Fruit fly (Drosophila melanogaster) whole organism, adult: Measurements from ENCODE around the gene hid.

Experiments used
- CG11617 ChIP-seq: fragments of 200-800 bp; sonication (Bioruptor generic); optimal IDR thresholded peaks from 2 replicates; lab custom pipeline; 2017; ENCODE audit warnings: mild to moderate bottlenecking, missing biosample characterization, missing genetic modification reagents, missing genetic modification characterization
- CG12768 ChIP-seq: fragments of 200-800 bp; sonication (Bioruptor generic); optimal IDR thresholded peaks from 2 replicates; lab custom pipeline; 2017; ENCODE audit warnings: missing biosample characterization, missing genetic modification characterization, mild to moderate bottlenecking, moderate library complexity, missing genetic modification reagents
- CG14711 ChIP-seq: fragments of 200-800 bp; sonication (Bioruptor generic); optimal IDR thresholded peaks from 2 replicates; lab custom pipeline; 2018; ENCODE audit warnings: missing biosample characterization, mild to moderate bottlenecking, missing genetic modification characterization, moderate library complexity
- CG1620 ChIP-seq: fragments of 200-800 bp; sonication (Bioruptor generic); optimal IDR thresholded peaks from 2 replicates; lab custom pipeline; 2016; ENCODE audit warnings: missing biosample characterization, missing genetic modification characterization
- CG33017 ChIP-seq: fragments of 200-800 bp; sonication (Bioruptor generic); optimal IDR thresholded peaks from 2 replicates; lab custom pipeline; 2018; ENCODE audit warnings: missing biosample characterization, mild to moderate bottlenecking, missing genetic modification characterization, moderate library complexity
- CG5204 ChIP-seq: fragments of 200-800 bp; sonication (Bioruptor generic); optimal IDR thresholded peaks from 2 replicates; lab custom pipeline; 2016; ENCODE audit warnings: missing biosample characterization, missing genetic modification characterization
- CG7045 ChIP-seq: fragments of 200-800 bp; sonication (Bioruptor generic); optimal IDR thresholded peaks from 2 replicates; lab custom pipeline; 2017; ENCODE audit warnings: missing biosample characterization, mild to moderate bottlenecking, missing genetic modification characterization
- CG7101 ChIP-seq: fragments of 200-800 bp; sonication (Bioruptor generic); optimal IDR thresholded peaks from 2 replicates; lab custom pipeline; 2018; ENCODE audit warnings: missing biosample characterization, mild to moderate bottlenecking, missing genetic modification characterization, moderate library complexity
- Clk ChIP-seq: fragments of 200-800 bp; sonication (Bioruptor generic); optimal IDR thresholded peaks from 2 replicates; lab custom pipeline; 2017; ENCODE audit warnings: missing biosample characterization, missing genetic modification characterization
- Crg-1 ChIP-seq: fragments of 200-800 bp; sonication (Bioruptor generic); optimal IDR thresholded peaks from 2 replicates; lab custom pipeline; 2016; ENCODE audit warnings: missing biosample characterization, missing genetic modification characterization
- Hr96 ChIP-seq: fragments of 200-800 bp; sonication (Bioruptor generic); optimal IDR thresholded peaks from 2 replicates; lab custom pipeline; 2016; ENCODE audit warnings: missing biosample characterization, missing genetic modification characterization
- Mnt ChIP-seq: fragments of 200-800 bp; sonication (Bioruptor generic); optimal IDR thresholded peaks from 2 replicates; lab custom pipeline; 2016; ENCODE audit warnings: missing biosample characterization, mild to moderate bottlenecking, missing genetic modification characterization
- bab1 ChIP-seq: fragments of 200-800 bp; sonication (Bioruptor generic); optimal IDR thresholded peaks from 3 replicates; lab custom pipeline; 2019; ENCODE audit warnings: missing biosample characterization, mild to moderate bottlenecking, missing genetic modification characterization, moderate library complexity
- cic ChIP-seq: fragments of 200-800 bp; sonication (Bioruptor generic); optimal IDR thresholded peaks from 2 replicates; lab custom pipeline; 2017; ENCODE audit warnings: missing biosample characterization, mild to moderate bottlenecking, missing genetic modification characterization, moderate library complexity
- cnc ChIP-seq, 2 experiments: fragments of >200 bp; optimal IDR thresholded peaks; 2 replicates each; lab custom pipeline; 2017
- kay ChIP-seq: fragments of 200-800 bp; sonication (Bioruptor generic); peaks from one replicate; lab custom pipeline; 2016; ENCODE audit warnings: missing biosample characterization, missing genetic modification characterization, borderline replicate concordance
- ovo ChIP-seq: fragments of 200-800 bp; sonication (Bioruptor generic); optimal IDR thresholded peaks from 2 replicates; lab custom pipeline; 2016; ENCODE audit warnings: missing biosample characterization, missing genetic modification characterization
- pad ChIP-seq: fragments of 200-800 bp; sonication (Bioruptor generic); optimal IDR thresholded peaks from 3 replicates; lab custom pipeline; 2017; ENCODE audit warnings: missing biosample characterization, missing genetic modification characterization, mild to moderate bottlenecking, moderate library complexity, missing genetic modification reagents
- tj ChIP-seq: fragments of 200-800 bp; sonication (Bioruptor generic); optimal IDR thresholded peaks from 3 replicates; lab custom pipeline; 2017; ENCODE audit warnings: missing biosample characterization, mild to moderate bottlenecking, missing genetic modification characterization, moderate library complexity
- toe ChIP-seq: fragments of 200-800 bp; sonication (Bioruptor generic); optimal IDR thresholded peaks from 2 replicates; lab custom pipeline; 2016; ENCODE audit warnings: missing biosample characterization, missing genetic modification characterization

hid gene

DNA sequence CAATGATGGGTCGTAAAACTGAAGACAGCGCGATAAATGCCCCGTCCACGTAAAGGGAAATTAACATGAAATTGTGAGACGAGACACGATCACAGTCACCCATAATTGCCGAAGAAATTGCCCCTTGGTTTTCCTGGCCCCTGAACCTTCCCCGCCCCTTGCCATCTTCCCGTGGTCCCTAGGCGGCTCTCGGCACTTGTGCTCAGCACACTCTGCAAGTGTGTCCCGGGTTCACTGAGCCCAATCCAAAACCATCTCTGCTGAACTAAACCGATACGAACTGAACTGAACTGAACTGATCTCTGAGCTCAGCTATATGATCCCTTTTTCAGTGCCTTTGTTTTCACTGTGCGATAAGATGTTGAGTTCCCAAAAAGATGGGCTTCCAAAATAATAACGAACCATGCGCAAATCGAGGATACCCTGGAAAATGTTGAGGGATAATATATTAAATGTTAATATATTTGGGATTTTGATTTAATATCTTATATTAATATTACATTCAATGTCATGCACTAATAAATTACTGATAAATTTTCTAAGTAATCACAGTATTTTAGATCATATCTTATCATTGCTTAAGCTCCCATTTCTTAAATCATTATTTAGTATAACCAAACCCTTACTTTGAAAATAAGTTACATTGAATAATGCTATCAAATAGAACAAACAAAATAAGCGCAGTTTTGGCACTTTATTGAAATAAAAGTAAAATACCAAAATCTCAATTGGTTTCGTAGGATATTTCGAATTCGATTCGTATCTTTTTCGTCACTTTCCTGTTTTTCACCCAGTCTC, 39.4 kb upstream of the hid start:
- no peak for TF ChIP-seq CG12768
- no peak for TF ChIP-seq CG14711
- no peak for TF ChIP-seq Mnt (GFP tag; lab: Kevin White, UChicago)
- no peak for TF ChIP-seq CG7045 (GFP tag; lab: Kevin White, UChicago)
- TF ChIP-seq CG11617 (GFP tag; lab: Kevin White, UChicago) = no peak
- TF ChIP-seq CG1620 = no peak
- no peak for TF ChIP-seq CG33017
- no peak for TF ChIP-seq Clk (GFP tag; lab: Kevin White, UChicago)
- TF ChIP-seq cic = no peak

DNA sequence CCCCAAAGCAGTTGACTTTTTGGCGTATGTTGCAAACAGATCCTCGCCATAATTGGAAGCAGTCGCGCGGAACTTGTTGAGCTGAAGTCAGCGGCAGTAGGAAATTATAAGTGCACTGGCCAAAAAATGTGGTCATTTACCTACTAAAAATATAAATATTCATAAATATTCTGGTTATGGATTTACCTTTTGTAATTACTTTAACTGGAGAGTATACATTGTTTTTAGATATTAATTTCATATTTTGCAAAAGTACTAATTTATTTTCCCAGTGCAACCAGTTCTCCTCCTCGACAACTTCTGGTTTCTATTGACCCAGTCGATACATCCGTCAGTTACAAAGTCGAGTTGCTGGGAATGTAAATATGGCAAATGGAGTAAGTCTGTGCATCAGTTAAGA, 38.0 kb upstream of the hid start:
- TF ChIP-seq CG1620 (no peak), CG7045 (GFP tag; lab: Kevin White, UChicago) (no peak), pad (GFP tag; lab: Kevin White, UChicago) (no peak), tj (GFP tag; lab: Kevin White, UChicago) (no peak), CG11617 (GFP tag; lab: Kevin White, UChicago) (no peak), Crg-1 (GFP tag; lab: Kevin White, UChicago) (no peak)

DNA sequence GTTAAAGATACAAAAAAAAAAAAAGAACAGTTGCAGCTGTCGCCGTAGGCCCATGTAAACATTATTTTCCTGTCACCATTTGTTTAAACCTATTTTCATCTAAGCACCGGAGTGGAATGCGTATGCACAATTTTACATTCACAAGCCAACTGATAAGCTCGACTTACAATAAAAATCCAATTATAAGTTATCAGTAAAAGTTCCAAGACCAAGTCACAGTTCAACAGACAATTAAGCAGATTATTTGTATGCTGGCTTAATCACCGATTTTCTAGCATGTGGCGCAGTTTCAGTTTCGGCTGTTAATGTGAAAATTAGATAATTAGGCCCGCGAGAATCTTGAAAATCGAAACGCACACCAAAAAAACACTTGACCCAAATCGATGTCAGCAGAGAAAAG, 36.8 kb upstream of the hid start:
- TF ChIP-seq ovo (GFP tag; lab: Kevin White, UChicago) (no peak), CG11617 (GFP tag; lab: Kevin White, UChicago) (no peak), Clk (GFP tag; lab: Kevin White, UChicago) (no peak), cnc (optimal IDR thresholded peaks at IDR 0.05; lab: Kevin White, UChicago) (no peak), Hr96 (GFP tag; lab: Kevin White, UChicago) (no peak), CG14711 (no peak), pad (GFP tag; lab: Kevin White, UChicago) (no peak), toe (GFP tag; lab: Kevin White, UChicago) (no peak), tj (GFP tag; lab: Kevin White, UChicago) (no peak), CG5204 (GFP tag; lab: Kevin White, UChicago) (no peak), Mnt (GFP tag; lab: Kevin White, UChicago) (no peak), Crg-1 (GFP tag; lab: Kevin White, UChicago) (no peak), CG7045 (GFP tag; lab: Kevin White, UChicago) (no peak), CG1620 (no peak), CG33017 (no peak)

DNA sequence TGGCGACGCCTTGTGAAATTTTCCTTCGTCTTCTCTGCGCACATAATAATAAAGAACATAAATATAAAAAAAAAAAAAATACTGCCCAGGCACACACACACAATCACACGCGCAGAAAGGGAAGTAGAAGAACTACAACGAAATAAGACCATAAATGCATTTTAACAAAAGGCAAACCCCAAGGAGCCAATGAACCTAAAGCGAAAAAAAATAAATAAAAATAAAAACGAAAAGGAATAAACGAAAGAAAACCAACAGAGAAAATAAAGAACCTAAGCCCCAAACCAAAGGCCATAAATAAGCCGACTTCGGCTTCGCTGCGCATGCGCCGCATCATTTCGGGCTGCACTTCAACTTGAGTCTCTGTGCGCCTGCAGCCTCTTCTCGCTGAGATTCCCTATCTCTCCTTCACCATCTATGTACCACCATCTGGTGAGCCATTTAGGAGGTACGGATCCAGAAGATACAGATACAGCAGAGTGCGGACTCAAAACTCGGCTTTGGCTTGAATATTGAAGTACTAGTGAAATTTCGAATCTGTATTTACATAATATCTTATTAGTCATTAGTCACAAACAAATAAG, 35.9 kb upstream of the hid start:
- no peak for TF ChIP-seq cic
- no peak for TF ChIP-seq CG14711
- no peak for TF ChIP-seq pad (GFP tag; lab: Kevin White, UChicago)
- no peak for TF ChIP-seq ovo (GFP tag; lab: Kevin White, UChicago)
- no peak for TF ChIP-seq Crg-1 (GFP tag; lab: Kevin White, UChicago)
- no peak for TF ChIP-seq CG33017
- TF ChIP-seq kay (GFP tag; lab: Kevin White, UChicago) = no peak
- no peak for TF ChIP-seq CG11617 (GFP tag; lab: Kevin White, UChicago)
- no peak for TF ChIP-seq toe (GFP tag; lab: Kevin White, UChicago)
- no peak for TF ChIP-seq Mnt (GFP tag; lab: Kevin White, UChicago)

DNA sequence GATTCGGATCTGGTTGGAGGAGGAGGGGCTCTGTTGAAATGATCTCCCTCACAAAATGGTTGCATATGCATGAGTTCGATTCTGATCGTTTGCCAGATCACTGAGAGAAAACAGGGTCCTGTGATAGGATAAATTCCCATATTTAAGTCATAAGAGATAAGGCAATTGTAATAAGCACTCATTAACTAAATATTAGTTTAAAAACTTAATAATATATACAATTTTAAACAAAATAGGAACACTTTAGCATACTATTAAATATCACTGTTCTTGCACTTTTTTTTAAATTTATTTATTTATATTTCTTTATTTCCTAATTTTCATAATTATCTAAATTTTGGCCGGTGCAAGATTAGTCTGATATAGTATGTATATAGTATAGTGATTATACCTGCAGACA, 33.9 kb upstream of the hid start:
- TF ChIP-seq CG1620 (no peak), CG33017 (no peak), tj (GFP tag; lab: Kevin White, UChicago) (no peak), CG7045 (GFP tag; lab: Kevin White, UChicago) (no peak), CG5204 (GFP tag; lab: Kevin White, UChicago) (no peak), CG14711 (no peak), Hr96 (GFP tag; lab: Kevin White, UChicago) (no peak), cnc (optimal IDR thresholded peaks at IDR 0.05; lab: Kevin White, UChicago) (no peak), CG11617 (GFP tag; lab: Kevin White, UChicago) (no peak), bab1 (no peak), pad (GFP tag; lab: Kevin White, UChicago) (no peak), toe (GFP tag; lab: Kevin White, UChicago) (no peak), cic (no peak), kay (GFP tag; lab: Kevin White, UChicago) (no peak), CG7101 (tag; lab: Kevin White, UChicago) (no peak)

DNA sequence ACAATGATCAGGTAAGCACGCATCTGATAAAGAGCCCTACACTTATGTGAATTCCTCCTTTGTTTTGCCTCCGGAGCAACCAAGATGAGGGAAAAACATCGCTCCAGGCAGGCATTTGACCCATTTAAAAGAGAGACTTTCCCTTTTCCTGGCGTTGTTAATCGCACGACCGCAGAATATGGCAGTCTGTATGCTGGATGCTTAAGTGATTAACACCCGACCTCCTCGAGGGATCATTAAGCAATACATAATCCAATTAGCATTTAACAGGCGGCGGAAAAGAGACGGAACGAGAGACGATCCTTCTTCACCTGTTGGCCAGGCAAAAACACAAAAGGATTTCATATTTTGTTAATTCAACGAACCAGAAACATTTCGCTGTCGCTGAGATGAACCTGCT, 33.0 kb upstream of the hid start:
- TF ChIP-seq kay (GFP tag; lab: Kevin White, UChicago) = no peak
- TF ChIP-seq ovo (GFP tag; lab: Kevin White, UChicago) = no peak
- TF ChIP-seq CG14711 = no peak
- no peak for TF ChIP-seq Clk (GFP tag; lab: Kevin White, UChicago)
- TF ChIP-seq CG7101 (tag; lab: Kevin White, UChicago) = no peak
- TF ChIP-seq pad (GFP tag; lab: Kevin White, UChicago) = no peak
- no peak for TF ChIP-seq Mnt (GFP tag; lab: Kevin White, UChicago)
- no peak for TF ChIP-seq CG7045 (GFP tag; lab: Kevin White, UChicago)
- TF ChIP-seq cnc (optimal IDR thresholded peaks at IDR 0.05; lab: Kevin White, UChicago) = no peak
- TF ChIP-seq CG12768 = no peak
- TF ChIP-seq CG11617 (GFP tag; lab: Kevin White, UChicago) = no peak
- no peak for TF ChIP-seq tj (GFP tag; lab: Kevin White, UChicago)
- no peak for TF ChIP-seq CG33017
- no peak for TF ChIP-seq toe (GFP tag; lab: Kevin White, UChicago)
- no peak for TF ChIP-seq bab1
- TF ChIP-seq Crg-1 (GFP tag; lab: Kevin White, UChicago) = no peak
- TF ChIP-seq Hr96 (GFP tag; lab: Kevin White, UChicago) = no peak
- TF ChIP-seq cic = no peak
- no peak for TF ChIP-seq CG5204 (GFP tag; lab: Kevin White, UChicago)
